Worm (Caenorhabditis elegans) whole organism, L4 larva: ENCODE data around the gene hsp-75.
A peak's percentile ranks its signal among the peaks of the same experiment; 100 is the strongest.

Experiments used
- D1046.2 ChIP-seq: fragments of 200-800 bp; sonication (Bioruptor generic); IDR thresholded peaks from 2 replicates; pipeline ENCODE4 v1.3.6; 2022; ENCODE audit warnings: missing genetic modification characterization, missing compliant biosample characterization
- R02D3.7 ChIP-seq: fragments of 150-350 bp; sonication (generic microtip); optimal IDR thresholded peaks from 3 replicates; lab custom pipeline; 2014; ENCODE audit warnings: missing biosample characterization, missing genetic modification characterization
- T20F7.1 ChIP-seq: fragments of 200-800 bp; sonication (Bioruptor generic); optimal IDR thresholded peaks from 2 replicates; lab custom pipeline; 2018; ENCODE audit warnings: mild to moderate bottlenecking, missing genetic modification characterization, missing compliant biosample characterization
- Y75B8A.6 ChIP-seq: fragments of 200-800 bp; sonication (Bioruptor generic); IDR thresholded peaks from 2 replicates; pipeline ENCODE4 v1.3.6; 2022; ENCODE audit warnings: missing genetic modification reagents, missing genetic modification characterization, missing compliant biosample characterization
- ZK337.2 ChIP-seq: fragments of 200-800 bp; sonication (Bioruptor generic); IDR thresholded peaks from 2 replicates; pipeline ENCODE4 v1.3.6; 2022; ENCODE audit warnings: missing genetic modification reagents, missing genetic modification characterization, missing compliant biosample characterization
- ZK546.5 ChIP-seq, 2 experiments: sonication (generic microtip); optimal IDR thresholded peaks; 2 replicates each; lab custom pipeline; 2017; ENCODE audit warnings: missing biosample characterization in 2 of 2, missing genetic modification characterization in 2 of 2
- aha-1 ChIP-seq: fragments of 150-350 bp; peaks from one replicate; lab custom pipeline; 2014; ENCODE audit warnings: missing biosample characterization, missing genetic modification characterization
- ama-1 ChIP-seq: fragments of 150-350 bp; optimal IDR thresholded peaks from 2 replicates; lab custom pipeline; 2014; ENCODE audit warnings: inconsistent platforms, mixed read lengths
- attf-4 ChIP-seq: sonication (generic microtip); optimal IDR thresholded peaks from 3 replicates; lab custom pipeline; 2017; ENCODE audit warnings: missing biosample characterization, missing genetic modification characterization
- ceh-20 ChIP-seq: fragments of 200-800 bp; sonication (Bioruptor generic); IDR thresholded peaks from 2 replicates; pipeline ENCODE4 v1.3.6; 2022; ENCODE audit warnings: missing genetic modification reagents, missing genetic modification characterization, missing compliant biosample characterization
- ceh-28 ChIP-seq: fragments of 150-350 bp; optimal IDR thresholded peaks from 2 replicates; lab custom pipeline; 2014; ENCODE audit warnings: missing biosample characterization, missing genetic modification reagents, missing genetic modification characterization
- ceh-32 ChIP-seq: sonication (generic microtip); optimal IDR thresholded peaks from 2 replicates; lab custom pipeline; 2016; ENCODE audit warnings: mild to moderate bottlenecking, missing genetic modification characterization, missing compliant biosample characterization; ENCODE audit not compliant: poor library complexity
- ceh-62 ChIP-seq: sonication (generic microtip); optimal IDR thresholded peaks from 2 replicates; lab custom pipeline; 2017; ENCODE audit warnings: missing biosample characterization, missing genetic modification characterization
- daf-12 ChIP-seq: fragments of 150-350 bp; optimal IDR thresholded peaks from 2 replicates; lab custom pipeline; 2014; ENCODE audit warnings: missing biosample characterization, missing genetic modification reagents, missing genetic modification characterization
- daf-8 ChIP-seq: fragments of 200-800 bp; sonication (Bioruptor generic); IDR thresholded peaks from 2 replicates; pipeline ENCODE4 v1.3.6; 2022; ENCODE audit warnings: missing genetic modification characterization, missing compliant biosample characterization
- dmd-8 ChIP-seq: fragments of 200-800 bp; sonication (Bioruptor generic); IDR thresholded peaks from 2 replicates; pipeline ENCODE4 v1.3.6; 2022; ENCODE audit warnings: missing genetic modification characterization, missing compliant biosample characterization
- dmd-9 ChIP-seq: fragments of 200-800 bp; sonication (Bioruptor generic); IDR thresholded peaks from 2 replicates; pipeline ENCODE4 v1.3.6; 2022; ENCODE audit warnings: missing genetic modification reagents, missing genetic modification characterization, missing compliant biosample characterization
- dve-1 ChIP-seq: sonication (generic microtip); optimal IDR thresholded peaks from 2 replicates; lab custom pipeline; 2017; ENCODE audit warnings: antibody characterized with exemption, mild to moderate bottlenecking, missing genetic modification characterization, missing compliant biosample characterization; ENCODE audit not compliant: insufficient read depth
- egl-27 ChIP-seq: sonication (generic microtip); optimal IDR thresholded peaks from 3 replicates; lab custom pipeline; 2017; ENCODE audit warnings: missing biosample characterization, missing genetic modification reagents, missing genetic modification characterization
- fkh-10 ChIP-seq: fragments of 150-350 bp; optimal IDR thresholded peaks from 2 replicates; lab custom pipeline; 2014; ENCODE audit warnings: missing biosample characterization, missing genetic modification reagents, missing genetic modification characterization
- gei-8 ChIP-seq: fragments of 200-800 bp; sonication (Bioruptor generic); optimal IDR thresholded peaks from 2 replicates; lab custom pipeline; 2018; ENCODE audit warnings: mild to moderate bottlenecking, missing genetic modification characterization, missing compliant biosample characterization
- hif-1 ChIP-seq, 2 experiments: sonication (generic microtip); optimal IDR thresholded peaks; 2 replicates each; lab custom pipeline; 2016 to 2017; ENCODE audit warnings: missing compliant biosample characterization in 2 of 2, missing genetic modification characterization in 2 of 2, missing genetic modification reagents in 2 of 2, missing genotype in 2 of 2, mild to moderate bottlenecking in 1 of 2
- hlh-30 ChIP-seq: sonication (generic microtip); optimal IDR thresholded peaks from 2 replicates; lab custom pipeline; 2017; ENCODE audit warnings: antibody characterized with exemption, mild to moderate bottlenecking, missing genetic modification characterization, missing compliant biosample characterization; ENCODE audit not compliant: insufficient read depth
- hmg-1.1 ChIP-seq: fragments of 200-800 bp; sonication (Bioruptor generic); IDR thresholded peaks from 2 replicates; pipeline ENCODE4 v1.3.6; 2022; ENCODE audit warnings: missing genetic modification reagents, missing genetic modification characterization, missing compliant biosample characterization
- lin-1 ChIP-seq: fragments of 200-800 bp; sonication (Bioruptor generic); IDR thresholded peaks from 2 replicates; pipeline ENCODE4 v1.3.6; 2022; ENCODE audit warnings: missing genetic modification reagents, missing genetic modification characterization, missing compliant biosample characterization
- lin-13 ChIP-seq: fragments of 150-350 bp; optimal IDR thresholded peaks from 2 replicates; lab custom pipeline; 2014; ENCODE audit warnings: missing biosample characterization, missing genetic modification reagents, missing genetic modification characterization
- lin-38 ChIP-seq: fragments of 200-800 bp; sonication (Bioruptor generic); IDR thresholded peaks from 2 replicates; pipeline ENCODE4 v1.3.6; 2022; ENCODE audit warnings: missing genetic modification reagents, missing genetic modification characterization, missing compliant biosample characterization
- lsy-2 ChIP-seq, 2 experiments: fragments of 150-350 bp in 1 of 2; sonication (generic microtip) in 1 of 2; optimal IDR thresholded peaks; 2 replicates each; lab custom pipeline; 2014 to 2017; ENCODE audit warnings: missing biosample characterization in 2 of 2, missing genetic modification characterization in 2 of 2
- madf-5 ChIP-seq, 2 experiments: fragments of 200-800 bp; sonication (Bioruptor generic); IDR thresholded peaks; 2 replicates each; pipeline ENCODE4 v1.3.6; 2022; ENCODE audit warnings: missing compliant biosample characterization in 2 of 2, missing genetic modification characterization in 2 of 2
- mdl-1 ChIP-seq, 2 experiments: fragments of 150-350 bp in 1 of 2; sonication (generic microtip) in 1 of 2; optimal IDR thresholded peaks; 2 replicates each; lab custom pipeline; 2014 to 2017; ENCODE audit warnings: missing biosample characterization in 2 of 2, missing genetic modification characterization in 2 of 2
- mdt-29 ChIP-seq: fragments of 200-800 bp; sonication (Bioruptor generic); IDR thresholded peaks from 2 replicates; pipeline ENCODE4 v1.3.6; 2022; ENCODE audit warnings: missing genetic modification reagents, missing genetic modification characterization, missing compliant biosample characterization
- mep-1 ChIP-seq: fragments of 150-350 bp; sonication (generic microtip); optimal IDR thresholded peaks from 3 replicates; lab custom pipeline; 2014; ENCODE audit warnings: missing biosample characterization, missing genetic modification characterization
- mxl-3 ChIP-seq: fragments of 200-800 bp; sonication (Bioruptor generic); optimal IDR thresholded peaks from 2 replicates; lab custom pipeline; 2018; ENCODE audit warnings: mild to moderate bottlenecking, missing genetic modification characterization, missing compliant biosample characterization
- nhr-10 ChIP-seq: fragments of 150-350 bp; optimal IDR thresholded peaks from 2 replicates; lab custom pipeline; 2014; ENCODE audit warnings: missing biosample characterization, missing genetic modification characterization
- nhr-11 ChIP-seq: fragments of 150-350 bp; optimal IDR thresholded peaks from 2 replicates; lab custom pipeline; 2014; ENCODE audit warnings: missing biosample characterization, missing genetic modification characterization
- nhr-111 ChIP-seq: fragments of 200-800 bp; sonication (Bioruptor generic); optimal IDR thresholded peaks from 2 replicates; lab custom pipeline; 2018; ENCODE audit warnings: mild to moderate bottlenecking, missing genetic modification characterization, missing compliant biosample characterization
- nhr-237 ChIP-seq: sonication (generic microtip); optimal IDR thresholded peaks from 2 replicates; lab custom pipeline; 2017; ENCODE audit warnings: missing biosample characterization, missing genetic modification characterization
- nhr-25 ChIP-seq: sonication (generic microtip); optimal IDR thresholded peaks from 2 replicates; lab custom pipeline; 2017; ENCODE audit warnings: missing genetic modification characterization, mild to moderate bottlenecking, missing compliant biosample characterization, antibody characterized with exemption, moderate library complexity, borderline replicate concordance; ENCODE audit not compliant: insufficient read depth
- nhr-28 ChIP-seq: fragments of 150-350 bp; optimal IDR thresholded peaks from 2 replicates; lab custom pipeline; 2014; ENCODE audit warnings: missing biosample characterization, missing genetic modification characterization
- nhr-42 ChIP-seq: fragments of 200-800 bp; sonication (Bioruptor generic); IDR thresholded peaks from 2 replicates; pipeline ENCODE4 v1.3.6; 2022; ENCODE audit warnings: missing genetic modification characterization, missing compliant biosample characterization
- nhr-48 ChIP-seq: sonication (generic microtip); optimal IDR thresholded peaks from 2 replicates; lab custom pipeline; 2016; ENCODE audit warnings: mild to moderate bottlenecking, missing genetic modification characterization, missing compliant biosample characterization
- nhr-77 ChIP-seq: fragments of 150-350 bp; optimal IDR thresholded peaks from 2 replicates; lab custom pipeline; 2014; ENCODE audit warnings: missing biosample characterization, missing genetic modification characterization
- saeg-2 ChIP-seq: fragments of 200-800 bp; sonication (Bioruptor generic); IDR thresholded peaks from 2 replicates; pipeline ENCODE4 v1.3.6; 2022; ENCODE audit warnings: missing genetic modification reagents, missing genetic modification characterization, missing compliant biosample characterization
- skn-1 ChIP-seq: fragments of 150-350 bp; optimal IDR thresholded peaks from 2 replicates; lab custom pipeline; 2014; ENCODE audit warnings: missing biosample characterization, missing genetic modification characterization
- snpc-4 ChIP-seq: fragments of 150-350 bp; optimal IDR thresholded peaks from 2 replicates; lab custom pipeline; 2014; ENCODE audit warnings: missing biosample characterization, missing genetic modification characterization
- spr-1 ChIP-seq: sonication (generic microtip); optimal IDR thresholded peaks from 2 replicates; lab custom pipeline; 2016; ENCODE audit warnings: mild to moderate bottlenecking, missing genetic modification characterization, missing compliant biosample characterization
- spr-3 ChIP-seq: fragments of 200-800 bp; sonication (Bioruptor generic); optimal IDR thresholded peaks from 2 replicates; lab custom pipeline; 2018; ENCODE audit warnings: mild to moderate bottlenecking, missing genetic modification characterization, missing compliant biosample characterization
- tag-97 ChIP-seq: fragments of 200-800 bp; sonication (Bioruptor generic); IDR thresholded peaks from 2 replicates; pipeline ENCODE4 v1.3.6; 2022; ENCODE audit warnings: missing genetic modification characterization, missing compliant biosample characterization
- unc-130 ChIP-seq: sonication (generic microtip); optimal IDR thresholded peaks from 2 replicates; lab custom pipeline; 2016; ENCODE audit warnings: missing genetic modification reagents, missing genetic modification characterization, missing compliant biosample characterization
- unc-62 ChIP-seq, 3 experiments: fragments of 150-350 bp in 1 of 3; sonication (generic microtip); optimal IDR thresholded peaks in 2 of 3; peaks in 1 of 3; 1 replicate in 1 of 3; 2 replicates in 2 of 3; lab custom pipeline; 2014 to 2017; ENCODE audit warnings: missing biosample characterization in 3 of 3, missing genetic modification characterization in 3 of 3, missing genetic modification reagents in 3 of 3, missing genotype in 1 of 3
- zip-2 ChIP-seq: fragments of 150-350 bp; optimal IDR thresholded peaks from 2 replicates; lab custom pipeline; 2014; ENCODE audit warnings: missing biosample characterization, missing genetic modification characterization
- ztf-11 ChIP-seq: fragments of 150-350 bp; optimal IDR thresholded peaks from 2 replicates; lab custom pipeline; 2014; ENCODE audit warnings: missing biosample characterization, missing genetic modification characterization

The hsp-75 gene

ce11 chrIII:7181822-7182221, 44.7 kb downstream of the hsp-75 start, which contains the start of gene epg-4 (continued):
- TF ChIP-seq nhr-111 (peak; percentile 14), ama-1 (lab: Kevin White, UChicago) (peak; percentile 76), ceh-28 (tag; lab: Kevin White, UChicago) (no peak), nhr-11 (tag; lab: Kevin White, UChicago) (no peak), daf-8 (no peak), D1046.2 (no peak), saeg-2 (GFP tag; lab: Robert Waterston, UW) (no peak), nhr-42 (GFP tag; lab: Robert Waterston, UW) (no peak), unc-62 (GFP tag; optimal IDR thresholded peaks at IDR 0.05 in 1 of 2; lab: Kevin White, UChicago) (no peak), unc-62 (tag; optimal IDR thresholded peaks at IDR 0.05; lab: Kevin White, UChicago) (no peak), nhr-237 (tag; lab: Kevin White, UChicago) (no peak), gei-8 (GFP tag; lab: Kevin White, UChicago) (no peak), spr-1 (no peak), hif-1 (tag; optimal IDR thresholded peaks at IDR 0.05; lab: Kevin White, UChicago) (peak in 1 of 2 experiments; percentile 52), dve-1 (tag; lab: Kevin White, UChicago) (peak; percentile 33), R02D3.7 (tag; lab: Kevin White, UChicago) (no peak), nhr-25 (tag; lab: Kevin White, UChicago) (no peak), ZK337.2 (GFP tag; lab: Robert Waterston, UW) (no peak), mep-1 (tag; lab: Kevin White, UChicago) (peak; percentile 63), unc-130 (GFP tag; lab: Kevin White, UChicago) (no peak), nhr-48 (tag; lab: Kevin White, UChicago) (no peak), daf-12 (tag; lab: Kevin White, UChicago) (no peak), nhr-10 (no peak), dmd-9 (GFP tag; lab: Robert Waterston, UW) (no peak), aha-1 (tag; lab: Kevin White, UChicago) (no peak), zip-2 (tag; lab: Kevin White, UChicago) (no peak), egl-27 (tag; lab: Kevin White, UChicago) (no peak), hlh-30 (tag; lab: Kevin White, UChicago) (peak; percentile 96), lin-13 (GFP tag; lab: Kevin White, UChicago) (peak; percentile 33), tag-97 (no peak), hmg-1.1 (peak; percentile 65; the same call in 1 of the 2 replicates), dmd-8 (GFP tag; lab: Robert Waterston, UW) (no peak), snpc-4 (tag; lab: Kevin White, UChicago) (no peak), ztf-11 (tag; lab: Kevin White, UChicago) (no peak), mdt-29 (no peak), ceh-32 (tag; lab: Kevin White, UChicago) (no peak), T20F7.1 (GFP tag; lab: Kevin White, UChicago) (peak; percentile 61), lsy-2 (tag; optimal IDR thresholded peaks at IDR 0.05; lab: Kevin White, UChicago) (peak; percentile 29 to 65), nhr-28 (tag; lab: Kevin White, UChicago) (peak; percentile 52), attf-4 (tag; lab: Kevin White, UChicago) (no peak), nhr-77 (peak; percentile 80), lin-1 (GFP tag; lab: Robert Waterston, UW) (no peak), ceh-62 (tag; lab: Kevin White, UChicago) (no peak), fkh-10 (no peak), lin-38 (peak; percentile 75), Y75B8A.6 (no peak), mxl-3 (GFP tag; lab: Kevin White, UChicago) (peak; percentile 49), madf-5 (GFP tag; IDR thresholded peaks at IDR 0.05; lab: Robert Waterston, UW) (no peak), spr-3 (GFP tag; lab: Kevin White, UChicago) (no peak), ceh-20 (no peak), ZK546.5 (tag; optimal IDR thresholded peaks at IDR 0.05; lab: Kevin White, UChicago) (no peak), skn-1 (tag; lab: Kevin White, UChicago) (no peak), mdl-1 (tag; optimal IDR thresholded peaks at IDR 0.05; lab: Kevin White, UChicago) (no peak)
